Fruit fly (Drosophila melanogaster) whole organism, embryonic: Measurements from ENCODE around the gene Vha36-3.

Experiments
- CG11085 ChIP-seq: fragments of 200-800 bp; sonication (Bioruptor generic); IDR thresholded peaks from 2 replicates; pipeline ENCODE4 v1.3.6; 2022; ENCODE audit warnings: missing biosample characterization, missing genetic modification characterization
- CG12236 ChIP-seq: fragments of 200-800 bp; sonication (Bioruptor generic); optimal IDR thresholded peaks from 2 replicates; lab custom pipeline; 2016; ENCODE audit warnings: missing biosample characterization, missing genetic modification characterization
- CG17361 ChIP-seq: fragments of 200-800 bp; sonication (Bioruptor generic); IDR thresholded peaks from 3 replicates; pipeline ENCODE4 v1.3.6; 2022; ENCODE audit warnings: missing biosample characterization, missing genetic modification characterization
- CG17568 ChIP-seq: fragments of 200-800 bp; sonication (Bioruptor generic); optimal IDR thresholded peaks from 2 replicates; lab custom pipeline; 2018; ENCODE audit warnings: missing biosample characterization, mild to moderate bottlenecking, missing genetic modification characterization, moderate library complexity
- CG2712 ChIP-seq: fragments of 200-800 bp; optimal IDR thresholded peaks from 3 replicates; lab custom pipeline; 2019; ENCODE audit warnings: missing biosample characterization, mild to moderate bottlenecking, missing genetic modification characterization, moderate library complexity
- Ssrp ChIP-seq: fragments of 200-800 bp; sonication (Bioruptor generic); optimal IDR thresholded peaks from 2 replicates; lab custom pipeline; 2018; ENCODE audit warnings: missing biosample characterization, mild to moderate bottlenecking, missing genetic modification characterization, moderate library complexity
- gcm2 ChIP-seq: fragments of 200-800 bp; sonication (Bioruptor generic); optimal IDR thresholded peaks from 2 replicates; lab custom pipeline; 2016; ENCODE audit warnings: missing biosample characterization, missing genetic modification characterization

- TF ChIP-seq Ssrp (peak; percentile 34), CG17568 (GFP tag; lab: Kevin White, UChicago) (no peak), CG12236 (GFP tag; lab: Kevin White, UChicago) (no peak), gcm2 (peak; percentile 52), CG17361 (peak; percentile 65; the same call in 2 of the 3 replicates), CG11085 (GFP tag; lab: Robert Waterston, UW) (peak; percentile 79; the same call in 1 of the 2 replicates), CG2712 (peak; percentile 54)
These were observed 1.6 kb upstream of the Vha36-3 start for dm6 chrX:2581793-2582503.
